Worm (Caenorhabditis elegans) whole organism, L1 larva: ENCODE measurements around the gene klp-19.

Experiments used
- C34B4.2 ChIP-seq: sonication (generic microtip); optimal IDR thresholded peaks from 2 replicates; lab custom pipeline; 2017; ENCODE audit warnings: mild to moderate bottlenecking, missing genetic modification characterization, missing compliant biosample characterization
- aly-2 ChIP-seq: fragments of 150-350 bp; optimal IDR thresholded peaks from 2 replicates; lab custom pipeline; 2014; ENCODE audit warnings: missing biosample characterization, missing genetic modification characterization
- blmp-1 ChIP-seq: fragments of 150-350 bp; optimal IDR thresholded peaks from 2 replicates; lab custom pipeline; 2014; ENCODE audit warnings: missing biosample characterization, missing genetic modification characterization
- ceh-63 ChIP-seq: fragments of 200-800 bp; sonication (Bioruptor generic); optimal IDR thresholded peaks from 2 replicates; lab custom pipeline; 2018; ENCODE audit warnings: mild to moderate bottlenecking, missing genetic modification characterization, missing compliant biosample characterization
- dpl-1 ChIP-seq, 3 experiments: fragments of 150-350 bp in 2 of 3; sonication (generic microtip) in 1 of 3; optimal IDR thresholded peaks; 2 replicates each; lab custom pipeline; 2014 to 2017; ENCODE audit warnings: missing biosample characterization in 3 of 3, missing genetic modification characterization in 3 of 3, missing genetic modification reagents in 3 of 3
- efl-1 ChIP-seq, 4 experiments: fragments of 150-350 bp; optimal IDR thresholded peaks in 3 of 4; peaks in 1 of 4; 1 replicate in 1 of 4; 2 replicates in 3 of 4; lab custom pipeline; 2014; ENCODE audit warnings: missing biosample characterization in 2 of 4, missing genetic modification characterization in 2 of 4, missing genetic modification reagents in 2 of 4
- efl-3 ChIP-seq: fragments of 200-800 bp; sonication (Bioruptor generic); optimal IDR thresholded peaks from 2 replicates; lab custom pipeline; 2018; ENCODE audit warnings: mild to moderate bottlenecking, missing genetic modification characterization, missing compliant biosample characterization
- egl-27 ChIP-seq, 2 experiments: fragments of 150-350 bp in 1 of 2; sonication (generic microtip); optimal IDR thresholded peaks; 3 replicates each; lab custom pipeline; 2017 to 2018; ENCODE audit warnings: missing biosample characterization in 2 of 2, missing genetic modification characterization in 2 of 2, missing genetic modification reagents in 2 of 2
- elt-2 ChIP-seq: sonication (generic microtip); optimal IDR thresholded peaks from 2 replicates; lab custom pipeline; 2016; ENCODE audit warnings: missing genetic modification characterization, mild to moderate bottlenecking, inconsistent platforms, missing compliant biosample characterization, missing genetic modification reagents
- elt-3 ChIP-seq, 6 experiments: fragments of 150-350 bp in 1 of 6; sonication (generic microtip); optimal IDR thresholded peaks; 2 replicates each; lab custom pipeline; 2017 to 2018; ENCODE audit warnings: missing biosample characterization in 6 of 6, missing genetic modification characterization in 6 of 6, inconsistent platforms in 1 of 6
- hpl-2 ChIP-seq: fragments of 150-350 bp; optimal IDR thresholded peaks from 2 replicates; lab custom pipeline; 2014; ENCODE audit warnings: missing biosample characterization, missing genetic modification reagents, missing genetic modification characterization
- lin-13 ChIP-seq: fragments of 150-350 bp; optimal IDR thresholded peaks from 2 replicates; lab custom pipeline; 2014; ENCODE audit warnings: missing biosample characterization, missing genetic modification reagents, missing genetic modification characterization
- lin-39 ChIP-seq: fragments of 150-350 bp; optimal IDR thresholded peaks from 2 replicates; lab custom pipeline; 2014; ENCODE audit warnings: missing biosample characterization, missing genetic modification reagents, missing genetic modification characterization
- lsy-2 ChIP-seq, 2 experiments: fragments of 150-350 bp; optimal IDR thresholded peaks; 2 replicates each; lab custom pipeline; 2014; ENCODE audit warnings: missing biosample characterization in 2 of 2, missing genetic modification characterization in 2 of 2
- mef-2 ChIP-seq: fragments of 150-350 bp; optimal IDR thresholded peaks from 2 replicates; lab custom pipeline; 2014; ENCODE audit warnings: missing biosample characterization, missing genetic modification characterization
- mep-1 ChIP-seq: fragments of 150-350 bp; optimal IDR thresholded peaks from 2 replicates; lab custom pipeline; 2014; ENCODE audit warnings: missing biosample characterization, missing genetic modification characterization
- nhr-11 ChIP-seq: fragments of 150-350 bp; optimal IDR thresholded peaks from 2 replicates; lab custom pipeline; 2014; ENCODE audit warnings: missing biosample characterization, missing genetic modification characterization
- nhr-47 ChIP-seq: sonication (generic microtip); optimal IDR thresholded peaks from 2 replicates; lab custom pipeline; 2016; ENCODE audit warnings: mild to moderate bottlenecking, missing genetic modification characterization, moderate library complexity, missing compliant biosample characterization
- nhr-71 ChIP-seq: sonication (generic microtip); optimal IDR thresholded peaks from 2 replicates; lab custom pipeline; 2016; ENCODE audit warnings: mild to moderate bottlenecking, missing genetic modification characterization, moderate library complexity, missing compliant biosample characterization
- nhr-76 ChIP-seq: sonication (generic microtip); optimal IDR thresholded peaks from 2 replicates; lab custom pipeline; 2017; ENCODE audit warnings: missing biosample characterization, missing genetic modification characterization
- nhr-85 ChIP-seq: sonication (generic microtip); peaks from one replicate; lab custom pipeline; 2016; ENCODE audit warnings: missing genetic modification characterization, inconsistent platforms, missing compliant biosample characterization
- nhr-90 ChIP-seq: sonication (generic microtip); optimal IDR thresholded peaks from 2 replicates; lab custom pipeline; 2016; ENCODE audit warnings: mild to moderate bottlenecking, missing genetic modification characterization, missing compliant biosample characterization; ENCODE audit not compliant: poor library complexity
- rnt-1 ChIP-seq: sonication (generic microtip); optimal IDR thresholded peaks from 2 replicates; lab custom pipeline; 2016; ENCODE audit warnings: mild to moderate bottlenecking, missing genetic modification characterization, moderate library complexity, missing compliant biosample characterization
- skn-1 ChIP-seq: fragments of 150-350 bp; optimal IDR thresholded peaks from 2 replicates; lab custom pipeline; 2014; ENCODE audit warnings: missing biosample characterization, missing genetic modification characterization
- snu-23 ChIP-seq: sonication (generic microtip); optimal IDR thresholded peaks from 2 replicates; lab custom pipeline; 2016; ENCODE audit warnings: missing genetic modification characterization, missing compliant biosample characterization
- swsn-7 ChIP-seq: sonication (generic microtip); optimal IDR thresholded peaks from 2 replicates; lab custom pipeline; 2016; ENCODE audit warnings: missing genetic modification characterization, missing compliant biosample characterization
- unc-130 ChIP-seq: fragments of 150-350 bp; optimal IDR thresholded peaks from 2 replicates; lab custom pipeline; 2017; ENCODE audit warnings: missing biosample characterization, missing genetic modification characterization, inconsistent platforms
- unc-62 ChIP-seq: fragments of 150-350 bp; optimal IDR thresholded peaks from 2 replicates; lab custom pipeline; 2014; ENCODE audit warnings: missing biosample characterization, missing genetic modification reagents, missing genetic modification characterization
- vab-15 ChIP-seq: sonication (generic microtip); optimal IDR thresholded peaks from 2 replicates; lab custom pipeline; 2017; ENCODE audit warnings: missing genotype, mild to moderate bottlenecking, missing genetic modification characterization, missing compliant biosample characterization
- ztf-4 ChIP-seq: fragments of 150-350 bp; optimal IDR thresholded peaks from 2 replicates; lab custom pipeline; 2014; ENCODE audit warnings: missing biosample characterization, missing genetic modification characterization

Gene klp-19

DNA sequence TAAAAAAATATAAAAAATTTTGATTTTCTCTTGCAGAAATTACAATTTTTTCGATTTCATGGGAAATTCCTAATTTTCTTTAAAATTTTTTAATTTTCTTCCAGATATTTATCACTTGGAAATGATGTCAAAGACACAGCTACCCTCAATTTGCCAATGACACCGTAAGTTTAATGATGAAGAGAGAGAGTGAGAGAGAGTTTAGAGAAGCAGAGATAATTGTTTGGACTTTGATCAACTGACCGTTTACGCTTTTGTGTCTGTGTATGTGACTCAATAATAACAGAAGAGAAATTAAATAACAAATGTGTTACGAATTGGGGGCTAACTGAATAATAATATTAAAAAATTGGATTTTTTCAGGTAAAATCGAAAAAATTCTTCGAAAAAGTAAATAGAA is 3.5 kb upstream of the klp-19 start (continued):
- TF ChIP-seq efl-1 (optimal IDR thresholded peaks at IDR 0.05; lab: Kevin White, UChicago) (peak in 1 of 2 experiments; percentile 11), efl-1 (GFP tag; optimal IDR thresholded peaks at IDR 0.05 in 1 of 2; lab: Kevin White, UChicago) (peak; percentile 45 to 95), hpl-2 (no peak), lin-13 (GFP tag; lab: Kevin White, UChicago) (no peak), elt-2 (tag; lab: Kevin White, UChicago) (no peak), unc-62 (no peak)

DNA sequence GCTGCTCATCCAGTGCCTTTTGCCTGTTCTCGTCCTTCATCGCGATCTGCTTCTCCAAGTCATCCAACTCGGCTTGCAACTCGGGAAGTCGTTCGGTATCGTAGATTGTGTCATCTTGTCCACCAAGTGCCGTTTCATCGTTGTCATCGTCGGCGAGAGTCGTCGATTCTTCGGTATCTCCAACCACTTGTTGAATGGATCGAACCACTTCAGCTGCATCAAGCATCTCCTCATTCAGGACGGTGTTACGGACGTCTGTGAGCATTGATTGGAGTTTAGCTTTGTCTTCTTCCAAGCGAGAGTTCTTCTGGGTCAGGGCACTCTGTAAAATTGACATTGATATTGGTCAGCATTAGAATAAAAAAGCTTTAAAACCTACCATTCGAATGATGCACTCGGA is 1.5 kb downstream of the klp-19 start:
- TF ChIP-seq lin-39 (no peak), aly-2 (tag; lab: Kevin White, UChicago) (no peak), elt-2 (tag; lab: Kevin White, UChicago) (no peak), ceh-63 (no peak), swsn-7 (tag; lab: Kevin White, UChicago) (no peak)
- TF ChIP-seq, all 84 proteins: peak for 0

DNA sequence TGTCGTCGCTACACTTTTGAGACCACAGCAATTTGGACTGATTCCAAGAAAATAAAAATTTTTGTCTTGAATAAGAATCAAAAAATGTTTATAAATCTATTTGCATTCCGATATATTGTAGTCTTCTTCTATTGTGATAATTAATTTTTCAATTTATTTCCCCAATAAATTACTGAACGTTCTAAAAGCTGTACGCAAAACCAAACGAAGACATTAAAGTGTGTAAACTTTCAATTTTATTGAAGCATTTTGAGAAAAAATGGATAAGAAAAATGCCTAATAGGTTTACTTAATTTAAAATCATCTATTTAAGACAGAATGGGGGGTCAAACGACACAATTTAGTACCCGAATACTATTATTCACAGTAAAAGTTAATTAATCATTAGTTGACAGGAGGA is 4.5 kb downstream of the klp-19 start:
- TF ChIP-seq efl-1 (optimal IDR thresholded peaks at IDR 0.05; lab: Kevin White, UChicago) (no peak), efl-1 (GFP tag; optimal IDR thresholded peaks at IDR 0.05 in 1 of 2; lab: Kevin White, UChicago) (peak in 1 of 2 experiments; percentile 74), unc-62 (no peak)

ce11 chrIII:13301983-13302382 is 5.1 kb downstream of the klp-19 start:
- TF ChIP-seq nhr-11 (tag; lab: Kevin White, UChicago) = no peak

DNA sequence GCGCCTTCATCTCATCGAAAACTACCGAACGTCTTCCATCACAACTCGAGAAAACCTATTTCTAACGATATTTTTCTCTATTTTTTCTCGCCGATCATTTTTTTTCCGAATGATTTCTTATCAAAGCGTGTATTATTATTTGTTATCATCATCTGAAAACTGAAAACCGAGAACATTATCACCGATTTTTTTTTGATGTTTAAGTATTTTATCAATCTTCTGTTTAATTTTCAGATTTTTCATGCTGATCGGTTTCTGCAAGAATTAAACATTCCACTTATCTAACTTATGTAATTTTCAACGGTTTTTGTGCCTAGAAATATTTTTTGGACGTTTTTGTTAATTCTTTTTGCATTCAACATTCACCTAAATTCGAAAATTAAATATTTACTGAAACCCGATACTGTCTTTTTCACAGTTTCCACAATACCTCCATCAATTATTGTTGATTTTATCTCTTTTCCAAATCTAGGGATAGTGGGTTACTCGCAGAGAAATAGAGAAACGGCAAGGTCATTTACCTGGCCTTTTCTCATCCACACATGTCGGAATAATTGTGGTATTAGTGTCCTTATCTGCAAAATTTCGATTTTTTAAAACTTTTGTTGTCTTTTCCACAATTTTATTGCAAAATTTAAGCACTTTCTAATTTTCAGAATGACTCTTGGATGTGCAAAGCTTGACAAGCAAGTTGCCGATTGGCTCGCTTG is 8.2 kb downstream of the klp-19 start, which contains the start of gene pgm-2:
TSS of gene pgm-2 (plus strand) at position 657 of the 710 bp plus-strand sequence.
- TF ChIP-seq C34B4.2 (tag; lab: Kevin White, UChicago) (no peak), efl-3 (GFP tag; lab: Kevin White, UChicago) (no peak), skn-1 (tag; lab: Kevin White, UChicago) (peak; percentile 8), nhr-47 (tag; lab: Kevin White, UChicago) (peak; percentile 2), elt-2 (tag; lab: Kevin White, UChicago) (peak; percentile 18), elt-3 (tag; optimal IDR thresholded peaks at IDR 0.05; lab: Kevin White, UChicago) (peak in 1 of 6 experiments; percentile 20), unc-130 (tag; lab: Kevin White, UChicago) (no peak), nhr-71 (no peak), lsy-2 (tag; optimal IDR thresholded peaks at IDR 0.05; lab: Kevin White, UChicago) (peak in 1 of 2 experiments; percentile 34), nhr-90 (tag; lab: Kevin White, UChicago) (peak; percentile 22), egl-27 (tag; optimal IDR thresholded peaks at IDR 0.05; lab: Kevin White, UChicago) (no peak), snu-23 (peak; percentile 36), mef-2 (tag; lab: Kevin White, UChicago) (no peak), ztf-4 (tag; lab: Kevin White, UChicago) (no peak), nhr-85 (peak; percentile 76), dpl-1 (GFP tag; optimal IDR thresholded peaks at IDR 0.05; lab: Kevin White, UChicago) (peak in 1 of 3 experiments; percentile 2), mep-1 (peak; percentile 58), rnt-1 (tag; lab: Kevin White, UChicago) (peak; percentile 9), vab-15 (no peak), blmp-1 (peak; percentile 61), nhr-76 (tag; lab: Kevin White, UChicago) (no peak), aly-2 (tag; lab: Kevin White, UChicago) (peak; percentile 19), efl-1 (optimal IDR thresholded peaks at IDR 0.05; lab: Kevin White, UChicago) (peak in 1 of 2 experiments; percentile 19), efl-1 (GFP tag; optimal IDR thresholded peaks at IDR 0.05 in 1 of 2; lab: Kevin White, UChicago) (peak in 1 of 2 experiments; percentile 83)
